Worm (Caenorhabditis elegans) whole organism, L2 larva: ENCODE data around the gene meg-4.

Source experiments
- C34F6.9 ChIP-seq: fragments of 150-350 bp; optimal IDR thresholded peaks from 2 replicates; lab custom pipeline; 2014; ENCODE audit warnings: missing biosample characterization, missing genetic modification characterization
- F13H6.1 ChIP-seq: sonication (generic microtip); optimal IDR thresholded peaks from 2 replicates; lab custom pipeline; 2016; ENCODE audit warnings: missing genetic modification characterization, missing compliant biosample characterization
- R02D3.7 ChIP-seq: fragments of 150-350 bp; optimal IDR thresholded peaks from 2 replicates; lab custom pipeline; 2014; ENCODE audit warnings: missing biosample characterization, missing genetic modification characterization
- Y55F3AM.14 ChIP-seq: fragments of 200-800 bp; sonication (Bioruptor generic); optimal IDR thresholded peaks from 2 replicates; lab custom pipeline; 2018; ENCODE audit warnings: mild to moderate bottlenecking, missing genetic modification characterization, missing compliant biosample characterization
- aly-2 ChIP-seq: fragments of 150-350 bp; optimal IDR thresholded peaks from 2 replicates; lab custom pipeline; 2014; ENCODE audit warnings: missing biosample characterization, missing genetic modification characterization
- blmp-1 ChIP-seq: sonication (generic microtip); optimal IDR thresholded peaks from 2 replicates; lab custom pipeline; 2017; ENCODE audit warnings: missing genetic modification characterization, mild to moderate bottlenecking, missing compliant biosample characterization, antibody characterized with exemption, moderate library complexity; ENCODE audit not compliant: insufficient read depth
- ceh-16 ChIP-seq: fragments of 150-350 bp; optimal IDR thresholded peaks from 2 replicates; lab custom pipeline; 2014; ENCODE audit warnings: missing biosample characterization, missing genetic modification characterization
- egl-27 ChIP-seq: sonication (generic microtip); optimal IDR thresholded peaks from 3 replicates; lab custom pipeline; 2017; ENCODE audit warnings: missing biosample characterization, missing genetic modification reagents, missing genetic modification characterization
- fos-1 ChIP-seq: fragments of 150-350 bp; optimal IDR thresholded peaks from 2 replicates; lab custom pipeline; 2014; ENCODE audit warnings: missing biosample characterization, missing genetic modification characterization
- gmeb-1 ChIP-seq: fragments of 150-350 bp; optimal IDR thresholded peaks from 2 replicates; lab custom pipeline; 2014; ENCODE audit warnings: missing biosample characterization, missing genetic modification characterization
- lin-11 ChIP-seq: fragments of 150-350 bp; sonication (generic microtip); optimal IDR thresholded peaks from 2 replicates; lab custom pipeline; 2014; ENCODE audit warnings: missing biosample characterization, missing genetic modification characterization, inconsistent platforms, mixed read lengths
- lin-13 ChIP-seq: fragments of 150-350 bp; optimal IDR thresholded peaks from 2 replicates; lab custom pipeline; 2014; ENCODE audit warnings: missing biosample characterization, missing genetic modification reagents, missing genetic modification characterization
- lin-39 ChIP-seq: fragments of 150-350 bp; optimal IDR thresholded peaks from 2 replicates; lab custom pipeline; 2014; ENCODE audit warnings: missing biosample characterization, missing genetic modification reagents, missing genetic modification characterization
- mab-5 ChIP-seq: fragments of 150-350 bp; optimal IDR thresholded peaks from 2 replicates; lab custom pipeline; 2014; ENCODE audit warnings: missing biosample characterization, missing genetic modification characterization
- mdl-1 ChIP-seq, 2 experiments: fragments of 150-350 bp in 1 of 2; sonication (generic microtip) in 1 of 2; optimal IDR thresholded peaks; 2 replicates each; lab custom pipeline; 2017; ENCODE audit warnings: missing biosample characterization in 2 of 2, missing genetic modification characterization in 2 of 2
- nhr-21 ChIP-seq: fragments of 150-350 bp; optimal IDR thresholded peaks from 2 replicates; lab custom pipeline; 2014; ENCODE audit warnings: missing biosample characterization, missing genetic modification characterization
- nhr-237 ChIP-seq: fragments of 150-350 bp; optimal IDR thresholded peaks from 2 replicates; lab custom pipeline; 2014; ENCODE audit warnings: missing biosample characterization, missing genetic modification characterization
- nhr-25 ChIP-seq: fragments of 150-350 bp; sonication (generic microtip); optimal IDR thresholded peaks from 3 replicates; lab custom pipeline; 2014; ENCODE audit warnings: missing biosample characterization, missing genetic modification characterization
- nhr-6 ChIP-seq: fragments of 150-350 bp; optimal IDR thresholded peaks from 2 replicates; lab custom pipeline; 2014; ENCODE audit warnings: missing biosample characterization, missing genetic modification characterization
- nhr-77 ChIP-seq: fragments of 150-350 bp; optimal IDR thresholded peaks from 2 replicates; lab custom pipeline; 2014; ENCODE audit warnings: missing biosample characterization, missing genetic modification characterization
- peb-1 ChIP-seq: fragments of 150-350 bp; optimal IDR thresholded peaks from 2 replicates; lab custom pipeline; 2014; ENCODE audit warnings: missing biosample characterization, missing genetic modification characterization
- skn-1 ChIP-seq: sonication (generic microtip); optimal IDR thresholded peaks from 2 replicates; lab custom pipeline; 2017; ENCODE audit warnings: missing biosample characterization, missing genetic modification characterization
- snpc-4 ChIP-seq: fragments of 150-350 bp; optimal IDR thresholded peaks from 2 replicates; lab custom pipeline; 2014; ENCODE audit warnings: missing biosample characterization, missing genetic modification characterization
- unc-39 ChIP-seq: fragments of 150-350 bp; optimal IDR thresholded peaks from 2 replicates; lab custom pipeline; 2014; ENCODE audit warnings: missing biosample characterization, missing genetic modification characterization
- zag-1 ChIP-seq: fragments of 150-350 bp; optimal IDR thresholded peaks from 2 replicates; lab custom pipeline; 2014; ENCODE audit warnings: missing biosample characterization, missing genetic modification characterization
- ztf-11 ChIP-seq: sonication (generic microtip); optimal IDR thresholded peaks from 2 replicates; lab custom pipeline; 2017; ENCODE audit warnings: missing biosample characterization, missing genetic modification characterization

Gene meg-4

ce11 chrX:1729558-1729957, 46.8 kb downstream of the meg-4 start, which contains the start of gene dgn-3:
TSS of gene dgn-3 (plus strand) at chrX:1729858.
- no peak for TF ChIP-seq mdl-1 (tag; optimal IDR thresholded peaks at IDR 0.05; lab: Kevin White, UChicago)
- TF ChIP-seq ztf-11 (tag; lab: Kevin White, UChicago): no peak
- no peak for TF ChIP-seq peb-1 (tag; lab: Kevin White, UChicago)
- TF ChIP-seq zag-1 (tag; lab: Kevin White, UChicago): no peak
- no peak for TF ChIP-seq nhr-237 (tag; lab: Kevin White, UChicago)
- no peak for TF ChIP-seq nhr-77 (tag; lab: Kevin White, UChicago)
- TF ChIP-seq mab-5: no peak
- TF ChIP-seq F13H6.1 (tag; lab: Kevin White, UChicago): no peak
- no peak for TF ChIP-seq fos-1 (tag; lab: Kevin White, UChicago)
- TF ChIP-seq R02D3.7 (tag; lab: Kevin White, UChicago): no peak
- TF ChIP-seq lin-11 (tag; lab: Kevin White, UChicago): no peak
- TF ChIP-seq ceh-16: no peak
- no peak for TF ChIP-seq nhr-21
- no peak for TF ChIP-seq nhr-6 (tag; lab: Kevin White, UChicago)
- no peak for TF ChIP-seq blmp-1 (tag; lab: Kevin White, UChicago)
- TF ChIP-seq nhr-25 (tag; lab: Kevin White, UChicago): no peak
- no peak for TF ChIP-seq lin-39 (tag; lab: Kevin White, UChicago)
- no peak for TF ChIP-seq skn-1 (tag; lab: Kevin White, UChicago)
- TF ChIP-seq gmeb-1 (tag; lab: Kevin White, UChicago): no peak

DNA sequence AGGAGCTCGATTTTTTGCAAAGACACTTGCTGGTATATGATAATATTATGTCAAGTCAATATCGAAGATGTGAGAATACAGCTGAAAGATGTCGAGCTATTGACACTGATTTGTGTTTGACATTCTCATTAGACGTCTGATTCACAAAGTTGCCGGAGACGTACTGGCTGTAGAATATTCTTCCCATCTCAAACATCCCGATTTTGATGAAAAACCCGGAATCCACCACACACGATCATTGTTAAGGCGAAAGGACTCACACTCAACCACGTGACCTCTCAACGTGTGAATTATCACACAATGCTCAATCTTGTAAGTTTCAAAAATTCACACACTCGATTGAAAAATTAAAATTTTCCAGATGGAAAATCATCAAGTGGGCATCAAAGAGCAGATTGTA, 53.2 kb downstream of the meg-4 start, which contains the start of gene F07G6.12:
Gene F07G6.12, plus strand, starts transcription at position 301 of the 400 bp plus-strand sequence.
- no peak for TF ChIP-seq lin-13
- no peak for TF ChIP-seq egl-27 (tag; lab: Kevin White, UChicago)
- no peak for TF ChIP-seq C34F6.9 (tag; lab: Kevin White, UChicago)
- no peak for TF ChIP-seq aly-2 (tag; lab: Kevin White, UChicago)
- no peak for TF ChIP-seq mdl-1 (tag; optimal IDR thresholded peaks at IDR 0.05; lab: Kevin White, UChicago)
- no peak for TF ChIP-seq unc-39 (tag; lab: Kevin White, UChicago)
- no peak for TF ChIP-seq Y55F3AM.14 (GFP tag; lab: Kevin White, UChicago)
- TF ChIP-seq R02D3.7 (tag; lab: Kevin White, UChicago): no peak
- TF ChIP-seq gmeb-1 (tag; lab: Kevin White, UChicago): no peak
- no peak for TF ChIP-seq snpc-4
